Worm (Caenorhabditis elegans) whole organism, L4 larva: ENCODE measurements around the gene unc-43.

ENCODE experiments used
- R02D3.7 ChIP-seq: fragments of 150-350 bp; sonication (generic microtip); optimal IDR thresholded peaks from 3 replicates; lab custom pipeline; 2014; ENCODE audit warnings: missing biosample characterization, missing genetic modification characterization
- ces-1 ChIP-seq: fragments of 150-350 bp; sonication (generic microtip); optimal IDR thresholded peaks from 4 replicates; lab custom pipeline; 2014; ENCODE audit warnings: missing biosample characterization, missing genetic modification reagents, missing genetic modification characterization
- fkh-10 ChIP-seq: fragments of 150-350 bp; optimal IDR thresholded peaks from 2 replicates; lab custom pipeline; 2014; ENCODE audit warnings: missing biosample characterization, missing genetic modification reagents, missing genetic modification characterization
- lin-15B ChIP-seq: fragments of 150-350 bp; sonication (generic microtip); optimal IDR thresholded peaks from 3 replicates; lab custom pipeline; 2014; ENCODE audit warnings: missing biosample characterization, missing genetic modification characterization
- lin-39 ChIP-seq: fragments of 150-350 bp; optimal IDR thresholded peaks from 2 replicates; lab custom pipeline; 2014; ENCODE audit warnings: missing biosample characterization, missing genetic modification reagents, missing genetic modification characterization
- lir-3 ChIP-seq: sonication (generic microtip); optimal IDR thresholded peaks from 2 replicates; lab custom pipeline; 2016; ENCODE audit warnings: mild to moderate bottlenecking, missing genetic modification characterization, missing compliant biosample characterization
- nhr-28 ChIP-seq: fragments of 150-350 bp; optimal IDR thresholded peaks from 2 replicates; lab custom pipeline; 2014; ENCODE audit warnings: missing biosample characterization, missing genetic modification characterization
- nhr-77 ChIP-seq: fragments of 150-350 bp; optimal IDR thresholded peaks from 2 replicates; lab custom pipeline; 2014; ENCODE audit warnings: missing biosample characterization, missing genetic modification characterization
- skn-1 ChIP-seq: fragments of 150-350 bp; optimal IDR thresholded peaks from 2 replicates; lab custom pipeline; 2014; ENCODE audit warnings: missing biosample characterization, missing genetic modification characterization
- snpc-4 ChIP-seq: fragments of 150-350 bp; optimal IDR thresholded peaks from 2 replicates; lab custom pipeline; 2014; ENCODE audit warnings: missing biosample characterization, missing genetic modification characterization
- tag-97 ChIP-seq: fragments of 200-800 bp; sonication (Bioruptor generic); IDR thresholded peaks from 2 replicates; pipeline ENCODE4 v1.3.6; 2022; ENCODE audit warnings: missing genetic modification characterization, missing compliant biosample characterization
- unc-62 ChIP-seq, 3 experiments: fragments of 150-350 bp in 1 of 3; sonication (generic microtip); optimal IDR thresholded peaks in 2 of 3; peaks in 1 of 3; 1 replicate in 1 of 3; 2 replicates in 2 of 3; lab custom pipeline; 2014 to 2017; ENCODE audit warnings: missing biosample characterization in 3 of 3, missing genetic modification characterization in 3 of 3, missing genetic modification reagents in 3 of 3, missing genotype in 1 of 3
- zag-1 ChIP-seq: fragments of 150-350 bp; optimal IDR thresholded peaks from 2 replicates; lab custom pipeline; 2014; ENCODE audit warnings: missing biosample characterization, missing genetic modification characterization
- zip-11 ChIP-seq: fragments of 200-800 bp; sonication (Bioruptor generic); IDR thresholded peaks from 2 replicates; pipeline ENCODE4 v1.3.6; 2022; ENCODE audit warnings: missing genetic modification characterization, missing compliant biosample characterization

ce11 chrIV:10366018-10366417 is 16.0 kb upstream of the unc-43 start, which contains the start of gene sir-2.1:
- TF ChIP-seq lin-39 = no peak
- no peak for TF ChIP-seq unc-62 (GFP tag; optimal IDR thresholded peaks at IDR 0.05 in 1 of 2; lab: Kevin White, UChicago)
- no peak for TF ChIP-seq unc-62 (tag; optimal IDR thresholded peaks at IDR 0.05; lab: Kevin White, UChicago)
- TF ChIP-seq R02D3.7 (tag; lab: Kevin White, UChicago) = no peak
- no peak for TF ChIP-seq tag-97 (GFP tag; lab: Robert Waterston, UW)
- TF ChIP-seq zag-1 (tag; lab: Kevin White, UChicago) = no peak
- no peak for TF ChIP-seq nhr-28 (tag; lab: Kevin White, UChicago)
- TF ChIP-seq fkh-10 (GFP tag; lab: Kevin White, UChicago) = no peak
- TF ChIP-seq ces-1 = no peak
- TF ChIP-seq nhr-77 = no peak
- no peak for TF ChIP-seq lir-3 (tag; lab: Kevin White, UChicago)
- no peak for TF ChIP-seq skn-1 (tag; lab: Kevin White, UChicago)
- TF ChIP-seq lin-15B (tag; lab: Kevin White, UChicago) = no peak
- no peak for TF ChIP-seq snpc-4
- no peak for TF ChIP-seq zip-11 (GFP tag; lab: Robert Waterston, UW)
